Worm (Caenorhabditis elegans) whole organism, L1 larva: ENCODE results near the gene ZC443.3.
A peak's percentile ranks its signal among the peaks of the same experiment; 100 is the strongest.

ENCODE experiments used
- C16A3.4 ChIP-seq: fragments of 150-350 bp; optimal IDR thresholded peaks from 2 replicates; lab custom pipeline; 2014; ENCODE audit warnings: missing biosample characterization, missing genetic modification characterization
- F16B12.6 ChIP-seq: fragments of 150-350 bp; optimal IDR thresholded peaks from 2 replicates; lab custom pipeline; 2014; ENCODE audit warnings: missing biosample characterization, missing genetic modification characterization
- aha-1 ChIP-seq: fragments of 150-350 bp; optimal IDR thresholded peaks from 2 replicates; lab custom pipeline; 2014; ENCODE audit warnings: missing biosample characterization, missing genetic modification characterization
- aly-2 ChIP-seq: fragments of 150-350 bp; optimal IDR thresholded peaks from 2 replicates; lab custom pipeline; 2014; ENCODE audit warnings: missing biosample characterization, missing genetic modification characterization
- blmp-1 ChIP-seq: fragments of 150-350 bp; optimal IDR thresholded peaks from 2 replicates; lab custom pipeline; 2014; ENCODE audit warnings: missing biosample characterization, missing genetic modification characterization
- ceh-63 ChIP-seq: fragments of 200-800 bp; sonication (Bioruptor generic); optimal IDR thresholded peaks from 2 replicates; lab custom pipeline; 2018; ENCODE audit warnings: mild to moderate bottlenecking, missing genetic modification characterization, missing compliant biosample characterization
- ceh-8 ChIP-seq: fragments of 200-800 bp; sonication (Bioruptor generic); optimal IDR thresholded peaks from 2 replicates; lab custom pipeline; 2018; ENCODE audit warnings: mild to moderate bottlenecking, missing genetic modification characterization, moderate library complexity, missing compliant biosample characterization
- ceh-82 ChIP-seq, 3 experiments: fragments of 150-350 bp in 1 of 3; sonication (generic microtip) in 2 of 3; optimal IDR thresholded peaks; 2 replicates each; lab custom pipeline; 2014 to 2017; ENCODE audit warnings: missing biosample characterization in 3 of 3, missing genetic modification characterization in 3 of 3
- ceh-90 ChIP-seq: sonication (generic microtip); optimal IDR thresholded peaks from 2 replicates; lab custom pipeline; 2016; ENCODE audit warnings: missing genetic modification characterization, missing compliant biosample characterization
- ces-1 ChIP-seq: fragments of 150-350 bp; optimal IDR thresholded peaks from 2 replicates; lab custom pipeline; 2014; ENCODE audit warnings: missing biosample characterization, missing genetic modification reagents, missing genetic modification characterization
- dpl-1 ChIP-seq, 3 experiments: fragments of 150-350 bp in 2 of 3; sonication (generic microtip) in 1 of 3; optimal IDR thresholded peaks; 2 replicates each; lab custom pipeline; 2014 to 2017; ENCODE audit warnings: missing biosample characterization in 3 of 3, missing genetic modification characterization in 3 of 3, missing genetic modification reagents in 3 of 3
- dsc-1 ChIP-seq: sonication (generic microtip); optimal IDR thresholded peaks from 2 replicates; lab custom pipeline; 2016; ENCODE audit warnings: mild to moderate bottlenecking, missing genetic modification characterization, missing compliant biosample characterization
- efl-1 ChIP-seq, 4 experiments: fragments of 150-350 bp; optimal IDR thresholded peaks in 3 of 4; peaks in 1 of 4; 1 replicate in 1 of 4; 2 replicates in 3 of 4; lab custom pipeline; 2014; ENCODE audit warnings: missing biosample characterization in 2 of 4, missing genetic modification characterization in 2 of 4, missing genetic modification reagents in 2 of 4
- elt-2 ChIP-seq: sonication (generic microtip); optimal IDR thresholded peaks from 2 replicates; lab custom pipeline; 2016; ENCODE audit warnings: missing genetic modification characterization, mild to moderate bottlenecking, inconsistent platforms, missing compliant biosample characterization, missing genetic modification reagents
- elt-3 ChIP-seq, 6 experiments: fragments of 150-350 bp in 1 of 6; sonication (generic microtip); optimal IDR thresholded peaks; 2 replicates each; lab custom pipeline; 2017 to 2018; ENCODE audit warnings: missing biosample characterization in 6 of 6, missing genetic modification characterization in 6 of 6, inconsistent platforms in 1 of 6
- fkh-10 ChIP-seq: sonication (generic microtip); optimal IDR thresholded peaks from 2 replicates; lab custom pipeline; 2017; ENCODE audit warnings: missing biosample characterization, missing genetic modification reagents, missing genetic modification characterization
- fkh-4 ChIP-seq: sonication (generic microtip); optimal IDR thresholded peaks from 2 replicates; lab custom pipeline; 2016; ENCODE audit warnings: missing compliant biosample characterization, missing genetic modification characterization, borderline replicate concordance
- fkh-8 ChIP-seq: sonication (generic microtip); optimal IDR thresholded peaks from 2 replicates; lab custom pipeline; 2016; ENCODE audit warnings: mild to moderate bottlenecking, missing genetic modification characterization, missing compliant biosample characterization
- fos-1 ChIP-seq: fragments of 150-350 bp; optimal IDR thresholded peaks from 2 replicates; lab custom pipeline; 2014; ENCODE audit warnings: missing biosample characterization, missing genetic modification characterization
- hlh-4 ChIP-seq: sonication (generic microtip); optimal IDR thresholded peaks from 2 replicates; lab custom pipeline; 2016; ENCODE audit warnings: mild to moderate bottlenecking, missing genetic modification characterization, missing compliant biosample characterization
- hpl-2 ChIP-seq: fragments of 150-350 bp; optimal IDR thresholded peaks from 2 replicates; lab custom pipeline; 2014; ENCODE audit warnings: missing biosample characterization, missing genetic modification reagents, missing genetic modification characterization
- jun-1 ChIP-seq: fragments of 150-350 bp; optimal IDR thresholded peaks from 2 replicates; lab custom pipeline; 2014; ENCODE audit warnings: missing biosample characterization, missing genetic modification reagents, missing genetic modification characterization
- lin-14 ChIP-seq: fragments of 200-800 bp; sonication (Bioruptor generic); optimal IDR thresholded peaks from 2 replicates; lab custom pipeline; 2018; ENCODE audit warnings: mild to moderate bottlenecking, missing genetic modification characterization, moderate library complexity, missing compliant biosample characterization
- lin-15B ChIP-seq: fragments of 150-350 bp; sonication (generic microtip); optimal IDR thresholded peaks from 3 replicates; lab custom pipeline; 2014; ENCODE audit warnings: missing biosample characterization, missing genetic modification characterization
- lin-39 ChIP-seq: fragments of 150-350 bp; optimal IDR thresholded peaks from 2 replicates; lab custom pipeline; 2014; ENCODE audit warnings: missing biosample characterization, missing genetic modification reagents, missing genetic modification characterization
- mab-9 ChIP-seq: fragments of 200-800 bp; sonication (Bioruptor generic); IDR thresholded peaks from 2 replicates; pipeline ENCODE4 v1.3.6; 2022; ENCODE audit warnings: missing genetic modification reagents, missing genetic modification characterization, missing compliant biosample characterization
- mdl-1 ChIP-seq, 2 experiments: fragments of 150-350 bp; optimal IDR thresholded peaks; 2 replicates each; lab custom pipeline; 2014 to 2017; ENCODE audit warnings: missing biosample characterization in 2 of 2, missing genetic modification characterization in 2 of 2, inconsistent platforms in 1 of 2
- mef-2 ChIP-seq: fragments of 150-350 bp; optimal IDR thresholded peaks from 2 replicates; lab custom pipeline; 2014; ENCODE audit warnings: missing biosample characterization, missing genetic modification characterization
- nhr-11 ChIP-seq: fragments of 150-350 bp; optimal IDR thresholded peaks from 2 replicates; lab custom pipeline; 2014; ENCODE audit warnings: missing biosample characterization, missing genetic modification characterization
- nhr-19 ChIP-seq: fragments of 200-800 bp; sonication (Bioruptor generic); conservative IDR thresholded peaks from 2 replicates; pipeline ENCODE4 v1.3.6; 2022; ENCODE audit warnings: missing genetic modification characterization, missing compliant biosample characterization
- nhr-20 ChIP-seq: sonication (generic microtip); optimal IDR thresholded peaks from 2 replicates; lab custom pipeline; 2016; ENCODE audit warnings: mild to moderate bottlenecking, missing genetic modification characterization, missing compliant biosample characterization
- nhr-237 ChIP-seq: fragments of 150-350 bp; optimal IDR thresholded peaks from 2 replicates; lab custom pipeline; 2014; ENCODE audit warnings: missing biosample characterization, missing genetic modification characterization
- nhr-28 ChIP-seq: fragments of 150-350 bp; optimal IDR thresholded peaks from 2 replicates; lab custom pipeline; 2014; ENCODE audit warnings: missing biosample characterization, missing genetic modification characterization
- nhr-71 ChIP-seq: sonication (generic microtip); optimal IDR thresholded peaks from 2 replicates; lab custom pipeline; 2016; ENCODE audit warnings: mild to moderate bottlenecking, missing genetic modification characterization, moderate library complexity, missing compliant biosample characterization
- nhr-84 ChIP-seq: sonication (generic microtip); optimal IDR thresholded peaks from 2 replicates; lab custom pipeline; 2017; ENCODE audit warnings: missing biosample characterization, missing genetic modification characterization
- pag-3 ChIP-seq: sonication (generic microtip); optimal IDR thresholded peaks from 2 replicates; lab custom pipeline; 2017; ENCODE audit warnings: missing genetic modification characterization, mild to moderate bottlenecking, missing compliant biosample characterization, antibody characterized with exemption, borderline replicate concordance; ENCODE audit not compliant: insufficient read depth
- pax-3 ChIP-seq: fragments of 200-800 bp; sonication (Bioruptor generic); optimal IDR thresholded peaks from 2 replicates; lab custom pipeline; 2018; ENCODE audit warnings: mild to moderate bottlenecking, missing genetic modification characterization, moderate library complexity, missing compliant biosample characterization
- rnt-1 ChIP-seq: sonication (generic microtip); optimal IDR thresholded peaks from 2 replicates; lab custom pipeline; 2016; ENCODE audit warnings: mild to moderate bottlenecking, missing genetic modification characterization, moderate library complexity, missing compliant biosample characterization
- skn-1 ChIP-seq: fragments of 150-350 bp; optimal IDR thresholded peaks from 2 replicates; lab custom pipeline; 2014; ENCODE audit warnings: missing biosample characterization, missing genetic modification characterization
- snpc-4 ChIP-seq: fragments of 150-350 bp; optimal IDR thresholded peaks from 2 replicates; lab custom pipeline; 2014; ENCODE audit warnings: missing biosample characterization, missing genetic modification characterization
- snu-23 ChIP-seq: sonication (generic microtip); optimal IDR thresholded peaks from 2 replicates; lab custom pipeline; 2016; ENCODE audit warnings: missing genetic modification characterization, missing compliant biosample characterization
- sptf-1 ChIP-seq: fragments of 150-350 bp; optimal IDR thresholded peaks from 2 replicates; lab custom pipeline; 2014; ENCODE audit warnings: missing biosample characterization, missing genetic modification characterization
- sup-37 ChIP-seq: fragments of 200-800 bp; sonication (Bioruptor generic); optimal IDR thresholded peaks from 2 replicates; lab custom pipeline; 2018; ENCODE audit warnings: mild to moderate bottlenecking, missing genetic modification characterization, missing compliant biosample characterization
- tbx-2 ChIP-seq: sonication (generic microtip); optimal IDR thresholded peaks from 2 replicates; lab custom pipeline; 2016; ENCODE audit warnings: missing genetic modification characterization, missing compliant biosample characterization
- tlp-1 ChIP-seq: fragments of 150-350 bp; optimal IDR thresholded peaks from 2 replicates; lab custom pipeline; 2014; ENCODE audit warnings: missing biosample characterization, missing genetic modification characterization
- unc-130 ChIP-seq: fragments of 150-350 bp; optimal IDR thresholded peaks from 2 replicates; lab custom pipeline; 2017; ENCODE audit warnings: missing biosample characterization, missing genetic modification characterization, inconsistent platforms
- unc-62 ChIP-seq: fragments of 150-350 bp; optimal IDR thresholded peaks from 2 replicates; lab custom pipeline; 2014; ENCODE audit warnings: missing biosample characterization, missing genetic modification reagents, missing genetic modification characterization
- unc-98 ChIP-seq: fragments of 200-800 bp; sonication (Bioruptor generic); IDR thresholded peaks from 2 replicates; pipeline ENCODE4 v1.3.6; 2022; ENCODE audit warnings: missing genetic modification characterization, missing compliant biosample characterization
- vab-15 ChIP-seq: sonication (generic microtip); optimal IDR thresholded peaks from 2 replicates; lab custom pipeline; 2017; ENCODE audit warnings: missing genotype, mild to moderate bottlenecking, missing genetic modification characterization, missing compliant biosample characterization
- xbp-1 ChIP-seq: sonication (generic microtip); optimal IDR thresholded peaks from 2 replicates; lab custom pipeline; 2016; ENCODE audit warnings: missing genetic modification characterization, missing compliant biosample characterization
- zip-4 ChIP-seq: fragments of 200-800 bp; sonication (Bioruptor generic); optimal IDR thresholded peaks from 2 replicates; lab custom pipeline; 2018; ENCODE audit warnings: mild to moderate bottlenecking, missing genetic modification characterization, moderate library complexity, missing compliant biosample characterization
- ztf-11 ChIP-seq, 2 experiments: sonication (generic microtip); optimal IDR thresholded peaks; 2 replicates each; lab custom pipeline; 2016 to 2017; ENCODE audit warnings: missing genetic modification characterization in 2 of 2, missing biosample characterization in 1 of 2, missing compliant biosample characterization in 1 of 2

ZC443.3 gene

ce11 chrV:12780248-12780647 is 33.7 kb downstream of the ZC443.3 start (continued):
- TF ChIP-seq lin-14 (GFP tag; lab: Kevin White, UChicago) (peak; percentile 38), ztf-11 (tag; optimal IDR thresholded peaks at IDR 0.05; lab: Kevin White, UChicago) (peak in 1 of 2 experiments; percentile 8), lin-15B (tag; lab: Kevin White, UChicago) (no peak), aly-2 (tag; lab: Kevin White, UChicago) (peak; percentile 37), mdl-1 (tag; optimal IDR thresholded peaks at IDR 0.05; lab: Kevin White, UChicago) (peak in 1 of 2 experiments; percentile 45), nhr-11 (no peak), nhr-84 (no peak), rnt-1 (tag; lab: Kevin White, UChicago) (peak; percentile 53), dsc-1 (tag; lab: Kevin White, UChicago) (peak; percentile 30), vab-15 (tag; lab: Kevin White, UChicago) (peak; percentile 38), elt-3 (tag; optimal IDR thresholded peaks at IDR 0.05; lab: Kevin White, UChicago) (peak in 1 of 6 experiments; percentile 23), C16A3.4 (tag; lab: Kevin White, UChicago) (peak; percentile 64), ceh-8 (GFP tag; lab: Kevin White, UChicago) (no peak), unc-98 (GFP tag; lab: Robert Waterston, UW) (no peak), hpl-2 (GFP tag; lab: Kevin White, UChicago) (no peak), skn-1 (tag; lab: Kevin White, UChicago) (no peak), aha-1 (tag; lab: Kevin White, UChicago) (no peak), ces-1 (GFP tag; lab: Kevin White, UChicago) (no peak), F16B12.6 (tag; lab: Kevin White, UChicago) (no peak), elt-2 (no peak), sptf-1 (tag; lab: Kevin White, UChicago) (no peak), mab-9 (GFP tag; lab: Robert Waterston, UW) (no peak), ceh-82 (tag; optimal IDR thresholded peaks at IDR 0.05; lab: Kevin White, UChicago) (peak in 1 of 3 experiments; percentile 48), tlp-1 (tag; lab: Kevin White, UChicago) (no peak), nhr-20 (peak; percentile 49), nhr-71 (tag; lab: Kevin White, UChicago) (peak; percentile 49), tbx-2 (tag; lab: Kevin White, UChicago) (peak; percentile 14), mef-2 (no peak), ceh-90 (tag; lab: Kevin White, UChicago) (no peak), nhr-237 (no peak), fkh-10 (GFP tag; lab: Kevin White, UChicago) (no peak), xbp-1 (tag; lab: Kevin White, UChicago) (peak; percentile 10), dpl-1 (GFP tag; optimal IDR thresholded peaks at IDR 0.05; lab: Kevin White, UChicago) (peak; percentile 3 to 44 (median 43)), nhr-19 (GFP tag; lab: Robert Waterston, UW) (peak; percentile 54), pag-3 (tag; lab: Kevin White, UChicago) (no peak), snu-23 (peak; percentile 61), zip-4 (GFP tag; lab: Kevin White, UChicago) (no peak), jun-1 (no peak), fos-1 (no peak), blmp-1 (tag; lab: Kevin White, UChicago) (no peak), sup-37 (GFP tag; lab: Kevin White, UChicago) (no peak), lin-39 (tag; lab: Kevin White, UChicago) (no peak), hlh-4 (tag; lab: Kevin White, UChicago) (no peak)

ce11 chrV:12773852-12774251 is 40.1 kb downstream of the ZC443.3 start:
- no peak for TF ChIP-seq unc-130
- TF ChIP-seq fkh-4 (tag; lab: Kevin White, UChicago): no peak
- no peak for TF ChIP-seq ceh-63 (GFP tag; lab: Kevin White, UChicago)
- TF ChIP-seq nhr-28 (tag; lab: Kevin White, UChicago): no peak
- no peak for TF ChIP-seq mab-9 (GFP tag; lab: Robert Waterston, UW)
- TF ChIP-seq unc-62 (GFP tag; lab: Kevin White, UChicago): no peak
- no peak for TF ChIP-seq pax-3 (tag; lab: Kevin White, UChicago)
- TF ChIP-seq snpc-4 (tag; lab: Kevin White, UChicago): no peak
- TF ChIP-seq efl-1 (optimal IDR thresholded peaks at IDR 0.05; lab: Kevin White, UChicago): no peak
- peak in 1 of 2 experiments; percentile 86 for TF ChIP-seq efl-1 (GFP tag; optimal IDR thresholded peaks at IDR 0.05 in 1 of 2; lab: Kevin White, UChicago)
- peak; percentile 59 for TF ChIP-seq fkh-8 (tag; lab: Kevin White, UChicago)
- no peak for TF ChIP-seq F16B12.6 (tag; lab: Kevin White, UChicago)
